Worm (Caenorhabditis elegans) whole organism, mixed stage, embryonic: Measurements from ENCODE around the gene Y54G11A.3.
"Not testable (repeated sequence)": the region's sequence is repeated elsewhere in the genome, so short reads cannot be mapped to it uniquely, and the experiment has no call there.

Source experiments
- M03D4.4 ChIP-seq: sonication (generic microtip); optimal IDR thresholded peaks from 2 replicates; lab custom pipeline; 2017; ENCODE audit warnings: mild to moderate bottlenecking, missing genetic modification characterization, missing compliant biosample characterization
- blmp-1 ChIP-seq: fragments of 150-350 bp; optimal IDR thresholded peaks from 2 replicates; lab custom pipeline; 2014; ENCODE audit warnings: missing biosample characterization, missing genetic modification characterization
- ceh-39 ChIP-seq: fragments of 150-350 bp; optimal IDR thresholded peaks from 2 replicates; lab custom pipeline; 2014; ENCODE audit warnings: missing biosample characterization, missing genetic modification characterization
- ces-1 ChIP-seq: fragments of 150-350 bp; optimal IDR thresholded peaks from 2 replicates; lab custom pipeline; 2014; ENCODE audit warnings: missing biosample characterization, missing genetic modification reagents, missing genetic modification characterization
- cnd-1 ChIP-seq: fragments of 200-800 bp; sonication (Bioruptor generic); optimal IDR thresholded peaks from 2 replicates; lab custom pipeline; 2018; ENCODE audit warnings: mild to moderate bottlenecking, missing genetic modification characterization, missing compliant biosample characterization
- drap-1 ChIP-seq: fragments of 200-800 bp; sonication (Bioruptor generic); optimal IDR thresholded peaks from 3 replicates; lab custom pipeline; 2018; ENCODE audit warnings: mild to moderate bottlenecking, missing genetic modification characterization, missing compliant biosample characterization
- elt-3 ChIP-seq: fragments of 150-350 bp; optimal IDR thresholded peaks from 2 replicates; lab custom pipeline; 2014; ENCODE audit warnings: missing biosample characterization, missing genetic modification characterization
- flh-1 ChIP-seq: fragments of 200-800 bp; sonication (Bioruptor generic); optimal IDR thresholded peaks from 2 replicates; lab custom pipeline; 2018; ENCODE audit warnings: mild to moderate bottlenecking, missing genetic modification characterization, moderate library complexity, missing compliant biosample characterization
- ham-2 ChIP-seq: fragments of 200-800 bp; sonication (Bioruptor generic); optimal IDR thresholded peaks from 2 replicates; lab custom pipeline; 2018; ENCODE audit warnings: mild to moderate bottlenecking, missing genetic modification characterization, missing compliant biosample characterization
- hlh-1 ChIP-seq: fragments of 150-350 bp; optimal IDR thresholded peaks from 2 replicates; lab custom pipeline; 2014; ENCODE audit warnings: missing biosample characterization, missing genetic modification reagents, missing genetic modification characterization
- lin-32 ChIP-seq: fragments of 200-800 bp; sonication (Bioruptor generic); optimal IDR thresholded peaks from 2 replicates; lab custom pipeline; 2018; ENCODE audit warnings: mild to moderate bottlenecking, missing genetic modification characterization, missing compliant biosample characterization
- lsy-2 ChIP-seq: fragments of 150-350 bp; optimal IDR thresholded peaks from 2 replicates; lab custom pipeline; 2014; ENCODE audit warnings: missing biosample characterization, missing genetic modification characterization
- mep-1 ChIP-seq: fragments of 150-350 bp; optimal IDR thresholded peaks from 2 replicates; lab custom pipeline; 2017; ENCODE audit warnings: missing biosample characterization, missing genetic modification reagents, missing genetic modification characterization, inconsistent platforms
- mls-2 ChIP-seq: sonication (generic microtip); optimal IDR thresholded peaks from 2 replicates; lab custom pipeline; 2016; ENCODE audit warnings: mild to moderate bottlenecking, missing genetic modification characterization, moderate library complexity, missing compliant biosample characterization
- nhr-12 ChIP-seq: fragments of 150-350 bp; optimal IDR thresholded peaks from 2 replicates; lab custom pipeline; 2014; ENCODE audit warnings: missing biosample characterization, missing genetic modification characterization
- nhr-2 ChIP-seq: fragments of 150-350 bp; optimal IDR thresholded peaks from 2 replicates; lab custom pipeline; 2014; ENCODE audit warnings: missing biosample characterization, missing genetic modification characterization
- nhr-28 ChIP-seq: fragments of 150-350 bp; optimal IDR thresholded peaks from 2 replicates; lab custom pipeline; 2014; ENCODE audit warnings: missing biosample characterization, missing genetic modification characterization
- nhr-76 ChIP-seq: sonication (generic microtip); optimal IDR thresholded peaks from 2 replicates; lab custom pipeline; 2017; ENCODE audit warnings: missing biosample characterization, missing genetic modification characterization
- pha-4 ChIP-seq: fragments of 150-350 bp; optimal IDR thresholded peaks from 2 replicates; lab custom pipeline; 2018; ENCODE audit warnings: missing biosample characterization, missing genetic modification reagents, missing genetic modification characterization
- sem-2 ChIP-seq: fragments of 200-800 bp; sonication (Bioruptor generic); optimal IDR thresholded peaks from 2 replicates; lab custom pipeline; 2018; ENCODE audit warnings: mild to moderate bottlenecking, missing genetic modification characterization, missing compliant biosample characterization
- sptf-1 ChIP-seq: sonication (generic microtip); optimal IDR thresholded peaks from 2 replicates; lab custom pipeline; 2017; ENCODE audit warnings: mild to moderate bottlenecking, missing genetic modification characterization, moderate library complexity, missing compliant biosample characterization
- tbx-8 ChIP-seq: fragments of 200-800 bp; sonication (Bioruptor generic); optimal IDR thresholded peaks from 2 replicates; lab custom pipeline; 2018; ENCODE audit warnings: mild to moderate bottlenecking, missing genetic modification characterization, moderate library complexity, missing compliant biosample characterization
- unc-120 ChIP-seq: sonication (generic microtip); optimal IDR thresholded peaks from 2 replicates; lab custom pipeline; 2017; ENCODE audit warnings: missing genetic modification characterization, missing compliant biosample characterization; ENCODE audit not compliant: poor library complexity, severe bottlenecking
- unc-39 ChIP-seq: fragments of 150-350 bp; optimal IDR thresholded peaks from 2 replicates; lab custom pipeline; 2014; ENCODE audit warnings: missing biosample characterization, missing genetic modification characterization
- unc-62 ChIP-seq: fragments of 150-350 bp; optimal IDR thresholded peaks from 2 replicates; lab custom pipeline; 2014; ENCODE audit warnings: missing biosample characterization, missing genetic modification reagents, missing genetic modification characterization
- zip-8 ChIP-seq: fragments of 150-350 bp; optimal IDR thresholded peaks from 2 replicates; lab custom pipeline; 2014; ENCODE audit warnings: missing biosample characterization, missing genetic modification characterization
- ztf-11 ChIP-seq: fragments of 150-350 bp; optimal IDR thresholded peaks from 2 replicates; lab custom pipeline; 2014; ENCODE audit warnings: missing biosample characterization, missing genetic modification characterization

Gene Y54G11A.3

DNA sequence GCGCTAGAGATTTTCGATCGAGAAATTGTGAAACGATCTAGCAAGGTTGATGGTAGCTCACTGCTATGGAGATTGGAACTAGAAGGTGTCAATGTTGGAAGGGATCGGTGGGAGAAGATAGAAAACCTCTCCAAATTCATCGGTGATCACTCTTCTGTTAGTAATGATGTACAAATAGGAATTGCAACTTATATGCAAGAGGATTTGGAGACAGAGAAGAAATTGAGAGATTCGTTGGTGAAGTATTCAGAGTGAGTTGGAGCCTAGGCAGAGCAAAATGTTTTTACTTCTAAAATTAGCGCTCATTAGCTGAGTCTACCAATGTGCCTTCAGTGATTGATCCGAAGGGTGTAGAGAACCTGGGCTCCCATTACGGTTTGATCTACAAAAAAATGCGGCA, 18.0 kb downstream of the Y54G11A.3 start:
- TF ChIP-seq unc-120 (tag; lab: Kevin White, UChicago): no peak
- TF ChIP-seq tbx-8 (GFP tag; lab: Kevin White, UChicago): no peak
- no peak for TF ChIP-seq ces-1 (GFP tag; lab: Kevin White, UChicago)
- TF ChIP-seq sptf-1 (tag; lab: Kevin White, UChicago): no peak
- no peak for TF ChIP-seq sem-2 (GFP tag; lab: Kevin White, UChicago)
- TF ChIP-seq nhr-28 (tag; lab: Kevin White, UChicago): no peak
- TF ChIP-seq mep-1 (tag; lab: Kevin White, UChicago): no peak
- TF ChIP-seq nhr-12 (tag; lab: Kevin White, UChicago): no peak

DNA sequence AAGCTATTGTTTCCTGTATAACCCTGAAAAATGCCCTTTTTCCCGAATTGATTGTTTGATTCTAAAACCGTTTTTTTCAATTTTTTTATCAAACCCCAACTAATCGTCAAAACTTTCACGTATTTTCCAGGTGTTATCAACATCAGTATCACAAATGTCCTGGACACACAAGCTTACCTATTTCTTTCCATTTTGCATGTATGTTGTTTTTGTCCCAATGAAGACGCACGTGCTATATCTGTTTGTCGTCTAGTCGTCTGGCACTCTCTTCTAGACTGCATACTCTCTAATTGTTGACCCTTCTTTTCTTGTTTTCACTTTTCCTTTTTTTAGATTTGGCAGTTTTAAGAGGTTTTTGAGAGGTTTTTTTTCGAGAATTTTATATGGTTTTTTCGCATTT, 19.9 kb downstream of the Y54G11A.3 start:
- TF ChIP-seq blmp-1 (tag; lab: Kevin White, UChicago) (peak; percentile 22), unc-62 (GFP tag; lab: Kevin White, UChicago) (no peak)

- TF ChIP-seq nhr-2 (tag; lab: Kevin White, UChicago); zip-8 (tag; lab: Kevin White, UChicago); lin-32: not testable (repeated sequence)
Measured at ce11 chrII:14297050-14297449, 20.6 kb downstream of the Y54G11A.3 start, which contains the start of gene Y54G11A.7. Y54G11A.7 (plus strand) TSS chrII:14297305.

DNA sequence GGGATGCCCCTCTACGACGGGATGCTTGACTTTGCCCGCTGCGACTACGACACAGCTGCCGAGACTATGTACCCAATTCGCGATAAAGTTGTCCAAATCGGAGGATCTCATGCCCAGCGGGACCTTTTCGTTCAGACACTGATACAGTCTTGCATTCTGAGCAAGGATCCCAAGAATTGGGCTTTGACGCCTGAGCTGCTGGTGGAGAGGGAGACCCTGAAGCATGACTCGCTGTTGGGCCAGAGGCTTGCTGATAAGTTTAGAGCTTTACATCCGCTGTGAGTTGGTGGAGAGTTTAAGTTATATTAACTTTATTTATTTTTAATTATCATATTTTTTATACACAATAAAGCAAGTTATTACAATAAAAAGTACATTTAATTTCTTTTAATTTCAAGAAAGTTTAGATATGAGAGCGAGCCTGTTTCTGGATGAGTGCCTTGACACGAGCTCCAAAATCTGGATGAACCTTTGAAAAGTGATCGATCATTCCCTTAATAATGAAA, 22.9 kb downstream of the Y54G11A.3 start:
- TF ChIP-seq nhr-28 (tag; lab: Kevin White, UChicago) (no peak), tbx-8 (GFP tag; lab: Kevin White, UChicago) (no peak), pha-4 (tag; lab: Kevin White, UChicago) (no peak), unc-39 (tag; lab: Kevin White, UChicago) (no peak), blmp-1 (tag; lab: Kevin White, UChicago) (no peak), elt-3 (no peak), mls-2 (tag; lab: Kevin White, UChicago) (no peak), nhr-2 (tag; lab: Kevin White, UChicago) (no peak)

ce11 chrII:14301927-14302326, 25.5 kb downstream of the Y54G11A.3 start, which contains the start of gene ctl-2:
ctl-2 (minus strand) TSS chrII:14302027.
- not testable (repeated sequence) for TF ChIP-seq lsy-2, zip-8, nhr-76 (tag; lab: Kevin White, UChicago)

ce11 chrII:14306160-14306559, 29.7 kb downstream of the Y54G11A.3 start, which contains the start of gene ctl-1:
ctl-1 (minus strand) TSS chrII:14306260.
- not testable (repeated sequence) for TF ChIP-seq cnd-1, nhr-76, sptf-1 (tag; lab: Kevin White, UChicago)

DNA sequence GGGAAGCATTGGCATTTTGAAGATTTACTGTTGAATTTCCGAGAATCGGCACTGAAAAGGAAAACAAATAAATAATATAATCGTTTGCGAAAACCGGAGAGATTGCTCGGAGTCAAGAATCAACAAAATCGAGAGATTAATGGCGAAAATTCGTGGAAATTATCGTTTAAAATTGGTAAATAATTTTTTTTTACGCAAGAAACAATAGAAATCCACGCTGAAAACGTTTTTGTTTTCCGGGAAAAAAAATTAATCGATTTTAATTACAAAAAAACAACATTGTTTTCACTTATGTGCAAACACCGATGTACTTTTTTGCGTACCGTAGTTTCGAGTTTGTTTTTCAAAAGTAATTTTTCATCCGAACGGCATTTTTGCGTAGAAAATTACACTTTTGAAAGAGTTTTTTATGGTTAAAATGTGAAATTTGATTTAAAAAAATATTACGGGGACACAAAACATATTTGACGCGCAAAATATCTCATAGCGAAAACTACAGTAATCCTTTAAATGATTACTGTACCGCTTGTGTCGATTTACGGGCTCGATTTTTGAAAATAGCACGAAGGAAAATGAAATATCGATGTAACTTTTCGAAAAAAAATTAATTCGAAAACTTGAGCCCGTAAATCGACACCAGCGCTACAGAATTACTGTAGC, 34.4 kb downstream of the Y54G11A.3 start, which contains the start of gene ctl-3:
ctl-3 (minus strand) TSS at position 51 of the 660 bp plus-strand sequence.
- TF ChIP-seq hlh-1 (tag; lab: Kevin White, UChicago) (no peak), M03D4.4 (tag; lab: Kevin White, UChicago) (no peak), flh-1 (GFP tag; lab: Kevin White, UChicago) (no peak), ztf-11 (no peak)

DNA sequence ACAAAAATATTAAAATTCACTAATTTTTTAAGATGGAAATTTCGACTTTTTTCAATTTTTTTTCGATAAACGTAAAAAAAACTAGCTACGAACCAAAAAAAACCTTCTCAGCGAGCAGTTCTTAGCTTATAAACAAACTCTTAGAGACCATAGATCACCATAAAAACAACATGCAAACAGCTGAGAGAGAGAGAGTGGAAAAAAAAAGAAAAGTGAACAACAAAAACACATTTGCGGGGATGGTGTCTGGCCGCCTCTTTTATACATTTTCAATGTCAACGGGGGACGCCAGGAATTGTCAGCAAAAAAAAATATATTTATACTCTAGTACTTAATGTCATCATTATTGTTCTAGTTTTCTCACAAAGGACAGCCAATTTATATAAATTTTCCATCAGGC, 35.1 kb downstream of the Y54G11A.3 start:
- TF ChIP-seq tbx-8 (GFP tag; lab: Kevin White, UChicago): no peak
- no peak for TF ChIP-seq ztf-11
- TF ChIP-seq nhr-12 (tag; lab: Kevin White, UChicago): no peak
- TF ChIP-seq drap-1: no peak
- TF ChIP-seq ceh-39 (tag; lab: Kevin White, UChicago): no peak
- TF ChIP-seq sem-2 (GFP tag; lab: Kevin White, UChicago): no peak
- TF ChIP-seq ham-2 (GFP tag; lab: Kevin White, UChicago): no peak
- TF ChIP-seq mls-2 (tag; lab: Kevin White, UChicago): no peak
- TF ChIP-seq M03D4.4 (tag; lab: Kevin White, UChicago): no peak
